Worm (Caenorhabditis elegans) whole organism, L1 larva: ENCODE measurements around the gene C03B1.3.

Source experiments
- C16A3.4 ChIP-seq: fragments of 150-350 bp; optimal IDR thresholded peaks from 2 replicates; lab custom pipeline; 2014; ENCODE audit warnings: missing biosample characterization, missing genetic modification characterization
- C34B4.2 ChIP-seq: sonication (generic microtip); optimal IDR thresholded peaks from 2 replicates; lab custom pipeline; 2017; ENCODE audit warnings: mild to moderate bottlenecking, missing genetic modification characterization, missing compliant biosample characterization
- Y116A8C.19 ChIP-seq: sonication (generic microtip); optimal IDR thresholded peaks from 2 replicates; lab custom pipeline; 2016; ENCODE audit warnings: missing compliant biosample characterization, missing genetic modification characterization, borderline replicate concordance
- ama-1 ChIP-seq: fragments of 150-350 bp; optimal IDR thresholded peaks from 2 replicates; lab custom pipeline; 2014
- ceh-82 ChIP-seq, 3 experiments: fragments of 150-350 bp in 1 of 3; sonication (generic microtip) in 2 of 3; optimal IDR thresholded peaks; 2 replicates each; lab custom pipeline; 2014 to 2017; ENCODE audit warnings: missing biosample characterization in 3 of 3, missing genetic modification characterization in 3 of 3
- ceh-88 ChIP-seq: fragments of 200-800 bp; sonication (Bioruptor generic); IDR thresholded peaks from 2 replicates; pipeline ENCODE4 v1.3.6; 2022; ENCODE audit warnings: missing genetic modification characterization, missing compliant biosample characterization
- dpl-1 ChIP-seq, 3 experiments: fragments of 150-350 bp in 2 of 3; sonication (generic microtip) in 1 of 3; optimal IDR thresholded peaks; 2 replicates each; lab custom pipeline; 2014 to 2017; ENCODE audit warnings: missing biosample characterization in 3 of 3, missing genetic modification characterization in 3 of 3, missing genetic modification reagents in 3 of 3
- efl-1 ChIP-seq, 4 experiments: fragments of 150-350 bp; optimal IDR thresholded peaks in 3 of 4; peaks in 1 of 4; 1 replicate in 1 of 4; 2 replicates in 3 of 4; lab custom pipeline; 2014; ENCODE audit warnings: missing biosample characterization in 2 of 4, missing genetic modification characterization in 2 of 4, missing genetic modification reagents in 2 of 4
- efl-3 ChIP-seq: fragments of 200-800 bp; sonication (Bioruptor generic); optimal IDR thresholded peaks from 2 replicates; lab custom pipeline; 2018; ENCODE audit warnings: mild to moderate bottlenecking, missing genetic modification characterization, missing compliant biosample characterization
- elt-2 ChIP-seq: sonication (generic microtip); optimal IDR thresholded peaks from 2 replicates; lab custom pipeline; 2016; ENCODE audit warnings: missing genetic modification characterization, mild to moderate bottlenecking, inconsistent platforms, missing compliant biosample characterization, missing genetic modification reagents
- elt-3 ChIP-seq, 6 experiments: fragments of 150-350 bp in 1 of 6; sonication (generic microtip); optimal IDR thresholded peaks; 2 replicates each; lab custom pipeline; 2017 to 2018; ENCODE audit warnings: missing biosample characterization in 6 of 6, missing genetic modification characterization in 6 of 6, inconsistent platforms in 1 of 6
- fkh-10 ChIP-seq: sonication (generic microtip); optimal IDR thresholded peaks from 2 replicates; lab custom pipeline; 2017; ENCODE audit warnings: missing biosample characterization, missing genetic modification reagents, missing genetic modification characterization
- hlh-17 ChIP-seq: fragments of 200-800 bp; sonication (Bioruptor generic); optimal IDR thresholded peaks from 2 replicates; lab custom pipeline; 2018; ENCODE audit warnings: missing genetic modification characterization, mild to moderate bottlenecking, missing compliant biosample characterization, moderate library complexity, borderline replicate concordance
- hlh-4 ChIP-seq: sonication (generic microtip); optimal IDR thresholded peaks from 2 replicates; lab custom pipeline; 2016; ENCODE audit warnings: mild to moderate bottlenecking, missing genetic modification characterization, missing compliant biosample characterization
- hpl-2 ChIP-seq: fragments of 150-350 bp; optimal IDR thresholded peaks from 2 replicates; lab custom pipeline; 2014; ENCODE audit warnings: missing biosample characterization, missing genetic modification reagents, missing genetic modification characterization
- jun-1 ChIP-seq: fragments of 150-350 bp; optimal IDR thresholded peaks from 2 replicates; lab custom pipeline; 2014; ENCODE audit warnings: missing biosample characterization, missing genetic modification reagents, missing genetic modification characterization
- lin-14 ChIP-seq: fragments of 200-800 bp; sonication (Bioruptor generic); optimal IDR thresholded peaks from 2 replicates; lab custom pipeline; 2018; ENCODE audit warnings: mild to moderate bottlenecking, missing genetic modification characterization, moderate library complexity, missing compliant biosample characterization
- lin-15B ChIP-seq: fragments of 150-350 bp; sonication (generic microtip); optimal IDR thresholded peaks from 3 replicates; lab custom pipeline; 2014; ENCODE audit warnings: missing biosample characterization, missing genetic modification characterization
- lin-35 ChIP-seq, 2 experiments: fragments of 150-350 bp; optimal IDR thresholded peaks; 2 replicates each; lab custom pipeline; 2014; ENCODE audit warnings: missing biosample characterization in 2 of 2, missing genetic modification characterization in 2 of 2, missing genetic modification reagents in 2 of 2
- lin-39 ChIP-seq: fragments of 150-350 bp; optimal IDR thresholded peaks from 2 replicates; lab custom pipeline; 2014; ENCODE audit warnings: missing biosample characterization, missing genetic modification reagents, missing genetic modification characterization
- lir-3 ChIP-seq: sonication (generic microtip); optimal IDR thresholded peaks from 2 replicates; lab custom pipeline; 2016; ENCODE audit warnings: mild to moderate bottlenecking, missing genetic modification characterization, moderate library complexity, missing compliant biosample characterization; ENCODE audit not compliant: poor library complexity
- mdl-1 ChIP-seq, 2 experiments: fragments of 150-350 bp; optimal IDR thresholded peaks; 2 replicates each; lab custom pipeline; 2014 to 2017; ENCODE audit warnings: missing biosample characterization in 2 of 2, missing genetic modification characterization in 2 of 2, inconsistent platforms in 1 of 2
- mef-2 ChIP-seq: fragments of 150-350 bp; optimal IDR thresholded peaks from 2 replicates; lab custom pipeline; 2014; ENCODE audit warnings: missing biosample characterization, missing genetic modification characterization
- nhr-71 ChIP-seq: sonication (generic microtip); optimal IDR thresholded peaks from 2 replicates; lab custom pipeline; 2016; ENCODE audit warnings: mild to moderate bottlenecking, missing genetic modification characterization, moderate library complexity, missing compliant biosample characterization
- nhr-84 ChIP-seq: sonication (generic microtip); optimal IDR thresholded peaks from 2 replicates; lab custom pipeline; 2017; ENCODE audit warnings: missing biosample characterization, missing genetic modification characterization
- nhr-85 ChIP-seq: sonication (generic microtip); peaks from one replicate; lab custom pipeline; 2016; ENCODE audit warnings: missing genetic modification characterization, inconsistent platforms, missing compliant biosample characterization
- pag-3 ChIP-seq: sonication (generic microtip); optimal IDR thresholded peaks from 2 replicates; lab custom pipeline; 2017; ENCODE audit warnings: missing genetic modification characterization, mild to moderate bottlenecking, missing compliant biosample characterization, antibody characterized with exemption, borderline replicate concordance; ENCODE audit not compliant: insufficient read depth
- pax-3 ChIP-seq: fragments of 200-800 bp; sonication (Bioruptor generic); optimal IDR thresholded peaks from 2 replicates; lab custom pipeline; 2018; ENCODE audit warnings: mild to moderate bottlenecking, missing genetic modification characterization, moderate library complexity, missing compliant biosample characterization
- snu-23 ChIP-seq: sonication (generic microtip); optimal IDR thresholded peaks from 2 replicates; lab custom pipeline; 2016; ENCODE audit warnings: missing genetic modification characterization, missing compliant biosample characterization
- sox-4 ChIP-seq: sonication (generic microtip); optimal IDR thresholded peaks from 2 replicates; lab custom pipeline; 2016; ENCODE audit warnings: missing genetic modification characterization, missing compliant biosample characterization
- sptf-1 ChIP-seq: fragments of 150-350 bp; optimal IDR thresholded peaks from 2 replicates; lab custom pipeline; 2014; ENCODE audit warnings: missing biosample characterization, missing genetic modification characterization
- sup-37 ChIP-seq: fragments of 200-800 bp; sonication (Bioruptor generic); optimal IDR thresholded peaks from 2 replicates; lab custom pipeline; 2018; ENCODE audit warnings: mild to moderate bottlenecking, missing genetic modification characterization, missing compliant biosample characterization
- unc-130 ChIP-seq: fragments of 150-350 bp; optimal IDR thresholded peaks from 2 replicates; lab custom pipeline; 2017; ENCODE audit warnings: missing biosample characterization, missing genetic modification characterization, inconsistent platforms
- unc-30 ChIP-seq: sonication (generic microtip); optimal IDR thresholded peaks from 2 replicates; lab custom pipeline; 2017; ENCODE audit warnings: missing biosample characterization, missing genetic modification characterization
- unc-86 ChIP-seq: sonication (generic microtip); optimal IDR thresholded peaks from 2 replicates; lab custom pipeline; 2016; ENCODE audit warnings: missing genetic modification characterization, missing compliant biosample characterization
- xbp-1 ChIP-seq: sonication (generic microtip); optimal IDR thresholded peaks from 2 replicates; lab custom pipeline; 2016; ENCODE audit warnings: missing genetic modification characterization, missing compliant biosample characterization
- zip-4 ChIP-seq: fragments of 200-800 bp; sonication (Bioruptor generic); optimal IDR thresholded peaks from 2 replicates; lab custom pipeline; 2018; ENCODE audit warnings: mild to moderate bottlenecking, missing genetic modification characterization, moderate library complexity, missing compliant biosample characterization
- ztf-11 ChIP-seq, 2 experiments: sonication (generic microtip); optimal IDR thresholded peaks; 2 replicates each; lab custom pipeline; 2016 to 2017; ENCODE audit warnings: missing genetic modification characterization in 2 of 2, missing biosample characterization in 1 of 2, missing compliant biosample characterization in 1 of 2

Gene C03B1.3

DNA sequence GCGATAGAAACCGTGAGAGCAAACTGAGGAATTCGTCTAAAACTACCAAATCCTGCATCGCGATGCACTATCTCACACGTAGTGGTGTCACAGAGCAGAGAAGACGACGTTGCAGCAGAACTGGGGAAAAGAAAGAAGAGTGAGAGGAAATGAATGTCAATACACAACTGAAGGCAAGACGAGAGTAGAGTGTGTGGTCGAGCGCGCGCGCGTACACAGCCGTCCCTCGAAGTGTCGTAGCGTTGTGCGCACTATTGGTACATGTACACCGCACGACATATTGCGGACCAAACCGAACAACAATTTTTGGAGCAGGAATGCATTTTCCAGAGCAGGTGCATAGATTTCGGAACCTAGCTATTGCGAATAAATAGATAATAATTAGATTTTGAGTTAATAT lies 12.5 kb downstream of the C03B1.3 start (continued):
- peak; percentile 31 for TF ChIP-seq unc-130 (tag; lab: Kevin White, UChicago)
- TF ChIP-seq lin-39 (tag; lab: Kevin White, UChicago): no peak
- peak; percentile 47 for TF ChIP-seq unc-86 (tag; lab: Kevin White, UChicago)
- TF ChIP-seq mef-2 (tag; lab: Kevin White, UChicago): no peak
- TF ChIP-seq snu-23 (GFP tag; lab: Kevin White, UChicago): peak; percentile 74
- no peak for TF ChIP-seq C34B4.2
- TF ChIP-seq ama-1 (lab: Kevin White, UChicago): no peak
- no peak for TF ChIP-seq ztf-11 (tag; optimal IDR thresholded peaks at IDR 0.05; lab: Kevin White, UChicago)
- peak; percentile 45 for TF ChIP-seq C16A3.4
- TF ChIP-seq lir-3 (tag; lab: Kevin White, UChicago): no peak
- peak; percentile 46 for TF ChIP-seq sup-37 (GFP tag; lab: Kevin White, UChicago)
- TF ChIP-seq mdl-1 (tag; optimal IDR thresholded peaks at IDR 0.05; lab: Kevin White, UChicago): peak in 1 of 2 experiments; percentile 49
- TF ChIP-seq hpl-2 (GFP tag; lab: Kevin White, UChicago): no peak
- TF ChIP-seq lin-14: peak; percentile 91
- TF ChIP-seq lin-35 (GFP tag; optimal IDR thresholded peaks at IDR 0.05; lab: Kevin White, UChicago): peak; percentile 61 to 72
- no peak for TF ChIP-seq lin-15B (tag; lab: Kevin White, UChicago)
- no peak for TF ChIP-seq pag-3 (tag; lab: Kevin White, UChicago)
- no peak for TF ChIP-seq jun-1 (tag; lab: Kevin White, UChicago)
- TF ChIP-seq fkh-10: peak; percentile 20
- TF ChIP-seq xbp-1 (tag; lab: Kevin White, UChicago): peak; percentile 72
- TF ChIP-seq zip-4 (GFP tag; lab: Kevin White, UChicago): peak; percentile 11
- TF ChIP-seq elt-3 (tag; optimal IDR thresholded peaks at IDR 0.05; lab: Kevin White, UChicago): no peak
- TF ChIP-seq elt-2 (tag; lab: Kevin White, UChicago): no peak
- TF ChIP-seq Y116A8C.19 (tag; lab: Kevin White, UChicago): no peak
- TF ChIP-seq sptf-1 (tag; lab: Kevin White, UChicago): no peak
- no peak for TF ChIP-seq unc-30 (tag; lab: Kevin White, UChicago)
- no peak for TF ChIP-seq ceh-88 (GFP tag; lab: Robert Waterston, UW)
- TF ChIP-seq efl-1 (optimal IDR thresholded peaks at IDR 0.05; lab: Kevin White, UChicago): peak; percentile 29 to 47
- peak; percentile 53 to 60 for TF ChIP-seq efl-1 (GFP tag; optimal IDR thresholded peaks at IDR 0.05 in 1 of 2; lab: Kevin White, UChicago)
- peak; percentile 7 to 46 (median 39) for TF ChIP-seq dpl-1 (GFP tag; optimal IDR thresholded peaks at IDR 0.05; lab: Kevin White, UChicago)
- TF ChIP-seq sox-4: no peak
- TF ChIP-seq nhr-85 (tag; lab: Kevin White, UChicago): peak; percentile 75
- TF ChIP-seq hlh-4 (tag; lab: Kevin White, UChicago): no peak
- no peak for TF ChIP-seq efl-3 (GFP tag; lab: Kevin White, UChicago)
- no peak for TF ChIP-seq nhr-84 (tag; lab: Kevin White, UChicago)

DNA sequence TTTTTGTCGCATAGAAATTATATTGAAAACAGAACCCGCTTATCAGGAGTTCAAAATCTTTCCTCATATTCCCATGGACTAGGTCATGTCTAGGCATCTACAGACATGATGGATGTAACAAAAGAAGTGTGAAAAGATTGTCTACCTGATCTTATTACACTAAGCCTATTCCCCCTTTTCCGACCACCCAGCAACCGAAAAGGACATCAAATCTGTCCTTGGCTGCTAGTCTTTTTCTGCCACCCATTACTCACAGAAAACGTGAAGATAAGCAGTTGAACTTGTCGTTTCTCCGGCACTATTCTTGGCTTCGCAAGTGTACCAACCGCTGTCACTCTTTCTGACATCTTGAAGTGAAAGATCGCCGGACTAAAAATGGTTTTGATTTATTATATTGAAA lies 17.1 kb downstream of the C03B1.3 start:
- TF ChIP-seq pax-3: no peak
- TF ChIP-seq lin-14: peak; percentile 19
- peak; percentile 77 for TF ChIP-seq nhr-85 (tag; lab: Kevin White, UChicago)
- no peak for TF ChIP-seq ceh-82 (tag; optimal IDR thresholded peaks at IDR 0.05; lab: Kevin White, UChicago)
- TF ChIP-seq hlh-17: no peak
- TF ChIP-seq nhr-71 (tag; lab: Kevin White, UChicago): no peak

DNA sequence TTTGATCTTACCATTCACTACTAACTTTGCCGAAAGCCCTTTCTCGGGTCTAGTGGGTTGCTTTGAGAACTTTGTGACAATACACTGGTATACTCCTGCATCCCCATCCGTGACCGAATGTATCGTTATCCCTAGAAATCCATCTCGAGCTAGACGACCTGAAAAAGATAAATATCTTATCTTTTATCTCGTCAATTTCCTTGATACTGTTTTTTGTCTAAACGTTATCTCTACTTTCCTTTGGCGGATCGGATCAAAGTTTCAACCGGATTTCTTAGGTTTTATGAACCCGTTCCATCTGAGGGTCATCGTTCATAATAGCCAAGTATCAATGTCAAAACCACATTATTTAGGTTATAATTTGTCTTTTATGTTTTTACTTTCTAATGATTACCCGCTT lies 18.7 kb downstream of the C03B1.3 start:
- TF ChIP-seq efl-1 (optimal IDR thresholded peaks at IDR 0.05; lab: Kevin White, UChicago): no peak
- TF ChIP-seq efl-1 (GFP tag; optimal IDR thresholded peaks at IDR 0.05 in 1 of 2; lab: Kevin White, UChicago): peak in 1 of 2 experiments; percentile 19
- no peak for TF ChIP-seq unc-30 (tag; lab: Kevin White, UChicago)
